Worm (Caenorhabditis elegans) whole organism, L3 larva: Measurements from ENCODE around the gene T22E5.1.

ENCODE experiments used
- R02D3.7 ChIP-seq: fragments of 150-350 bp; optimal IDR thresholded peaks from 2 replicates; lab custom pipeline; 2014; ENCODE audit warnings: missing biosample characterization, missing genetic modification characterization
- ZK546.5 ChIP-seq: sonication (generic microtip); optimal IDR thresholded peaks from 2 replicates; lab custom pipeline; 2017; ENCODE audit warnings: missing biosample characterization, missing genetic modification characterization
- aly-2 ChIP-seq: fragments of 150-350 bp; optimal IDR thresholded peaks from 2 replicates; lab custom pipeline; 2014; ENCODE audit warnings: missing biosample characterization, missing genetic modification characterization
- ama-1 ChIP-seq: fragments of 150-350 bp; optimal IDR thresholded peaks from 2 replicates; lab custom pipeline; 2018
- ceh-82 ChIP-seq: fragments of 150-350 bp; optimal IDR thresholded peaks from 2 replicates; lab custom pipeline; 2014; ENCODE audit warnings: missing biosample characterization, missing genetic modification characterization
- ceh-9 ChIP-seq: sonication (generic microtip); optimal IDR thresholded peaks from 2 replicates; lab custom pipeline; 2018; ENCODE audit warnings: missing biosample characterization, missing genetic modification characterization
- daf-12 ChIP-seq: fragments of 150-350 bp; optimal IDR thresholded peaks from 2 replicates; lab custom pipeline; 2014; ENCODE audit warnings: missing biosample characterization, missing genetic modification reagents, missing genetic modification characterization
- egl-5 ChIP-seq: fragments of 150-350 bp; optimal IDR thresholded peaks from 2 replicates; lab custom pipeline; 2017; ENCODE audit warnings: missing biosample characterization, missing genetic modification reagents, missing genetic modification characterization, inconsistent platforms
- elt-1 ChIP-seq: fragments of 150-350 bp; optimal IDR thresholded peaks from 2 replicates; lab custom pipeline; 2014; ENCODE audit warnings: missing biosample characterization, missing genetic modification characterization
- elt-2 ChIP-seq: sonication (generic microtip); optimal IDR thresholded peaks from 2 replicates; lab custom pipeline; 2016; ENCODE audit warnings: missing genetic modification reagents, mild to moderate bottlenecking, missing genetic modification characterization, missing compliant biosample characterization
- elt-3 ChIP-seq, 3 experiments: fragments of 150-350 bp in 1 of 3; sonication (generic microtip) in 2 of 3; optimal IDR thresholded peaks; 2 replicates in 2 of 3; 4 replicates in 1 of 3; lab custom pipeline; 2014 to 2017; ENCODE audit warnings: missing biosample characterization in 3 of 3, missing genetic modification characterization in 3 of 3
- eor-1 ChIP-seq, 2 experiments: fragments of 150-350 bp; optimal IDR thresholded peaks; 2 replicates each; lab custom pipeline; 2014 to 2018; ENCODE audit warnings: missing biosample characterization in 2 of 2, missing genetic modification characterization in 2 of 2
- fkh-10 ChIP-seq: sonication (generic microtip); optimal IDR thresholded peaks from 2 replicates; lab custom pipeline; 2017; ENCODE audit warnings: missing biosample characterization, missing genetic modification reagents, missing genetic modification characterization
- fkh-2 ChIP-seq: fragments of 150-350 bp; optimal IDR thresholded peaks from 2 replicates; lab custom pipeline; 2014; ENCODE audit warnings: missing biosample characterization, missing genetic modification reagents, missing genetic modification characterization
- fos-1 ChIP-seq: fragments of 150-350 bp; optimal IDR thresholded peaks from 2 replicates; lab custom pipeline; 2014; ENCODE audit warnings: missing biosample characterization, missing genetic modification characterization
- jun-1 ChIP-seq: fragments of 150-350 bp; optimal IDR thresholded peaks from 2 replicates; lab custom pipeline; 2014; ENCODE audit warnings: missing biosample characterization, missing genetic modification reagents, missing genetic modification characterization
- lin-39 ChIP-seq: fragments of 150-350 bp; optimal IDR thresholded peaks from 2 replicates; lab custom pipeline; 2018; ENCODE audit warnings: missing biosample characterization, missing genetic modification reagents, missing genetic modification characterization
- nfya-1 ChIP-seq: sonication (generic microtip); optimal IDR thresholded peaks from 2 replicates; lab custom pipeline; 2017; ENCODE audit warnings: missing genetic modification characterization, mild to moderate bottlenecking, missing compliant biosample characterization, antibody characterized with exemption, moderate library complexity; ENCODE audit not compliant: insufficient read depth
- nhr-11 ChIP-seq: fragments of 150-350 bp; optimal IDR thresholded peaks from 2 replicates; lab custom pipeline; 2014; ENCODE audit warnings: missing biosample characterization, missing genetic modification characterization
- nhr-12 ChIP-seq: fragments of 150-350 bp; optimal IDR thresholded peaks from 2 replicates; lab custom pipeline; 2014; ENCODE audit warnings: missing biosample characterization, missing genetic modification characterization
- nhr-237 ChIP-seq: fragments of 150-350 bp; optimal IDR thresholded peaks from 2 replicates; lab custom pipeline; 2014; ENCODE audit warnings: missing biosample characterization, missing genetic modification characterization
- nhr-43 ChIP-seq: sonication (generic microtip); optimal IDR thresholded peaks from 2 replicates; lab custom pipeline; 2016; ENCODE audit warnings: mild to moderate bottlenecking, missing genetic modification characterization, missing compliant biosample characterization; ENCODE audit not compliant: poor library complexity, severe bottlenecking
- nhr-67 ChIP-seq: fragments of 150-350 bp; optimal IDR thresholded peaks from 2 replicates; lab custom pipeline; 2014; ENCODE audit warnings: missing biosample characterization, missing genetic modification characterization
- nhr-76 ChIP-seq: fragments of 150-350 bp; sonication (generic microtip); optimal IDR thresholded peaks from 5 replicates; lab custom pipeline; 2014; ENCODE audit warnings: missing biosample characterization, missing genetic modification characterization
- nhr-77 ChIP-seq: fragments of 150-350 bp; optimal IDR thresholded peaks from 2 replicates; lab custom pipeline; 2014; ENCODE audit warnings: missing biosample characterization, missing genetic modification characterization
- pha-4 ChIP-seq: fragments of 150-350 bp; optimal IDR thresholded peaks from 2 replicates; lab custom pipeline; 2014; ENCODE audit warnings: missing biosample characterization, missing genetic modification reagents, missing genetic modification characterization
- pqm-1 ChIP-seq: fragments of 150-350 bp; optimal IDR thresholded peaks from 2 replicates; lab custom pipeline; 2017; ENCODE audit warnings: missing biosample characterization, missing genetic modification characterization, inconsistent platforms
- sea-2 ChIP-seq: fragments of 150-350 bp; sonication (generic microtip); optimal IDR thresholded peaks from 4 replicates; lab custom pipeline; 2014; ENCODE audit warnings: missing biosample characterization, missing genetic modification reagents, missing genetic modification characterization
- skn-1 ChIP-seq: fragments of 150-350 bp; optimal IDR thresholded peaks from 2 replicates; lab custom pipeline; 2014; ENCODE audit warnings: missing biosample characterization, missing genetic modification characterization
- snpc-4 ChIP-seq: fragments of 150-350 bp; optimal IDR thresholded peaks from 2 replicates; lab custom pipeline; 2014; ENCODE audit warnings: missing biosample characterization, missing genetic modification characterization
- tbx-2 ChIP-seq: sonication (generic microtip); optimal IDR thresholded peaks from 2 replicates; lab custom pipeline; 2016; ENCODE audit warnings: mild to moderate bottlenecking, missing genetic modification characterization, missing compliant biosample characterization
- unc-62 ChIP-seq: fragments of 150-350 bp; sonication (generic microtip); optimal IDR thresholded peaks from 4 replicates; lab custom pipeline; 2014; ENCODE audit warnings: missing biosample characterization, missing genetic modification reagents, missing genetic modification characterization
- ztf-11 ChIP-seq: fragments of 150-350 bp; optimal IDR thresholded peaks from 2 replicates; lab custom pipeline; 2014; ENCODE audit warnings: missing biosample characterization, missing genetic modification characterization
- ztf-4 ChIP-seq: fragments of 150-350 bp; optimal IDR thresholded peaks from 2 replicates; lab custom pipeline; 2014; ENCODE audit warnings: missing biosample characterization, missing genetic modification characterization

The T22E5.1 gene

ce11 chrX:6405905-6406304, 6.8 kb upstream of the T22E5.1 start:
- TF ChIP-seq pha-4 (no peak), eor-1 (tag; optimal IDR thresholded peaks at IDR 0.05; lab: Kevin White, UChicago) (no peak), egl-5 (tag; lab: Kevin White, UChicago) (no peak), nhr-43 (tag; lab: Kevin White, UChicago) (no peak), sea-2 (GFP tag; lab: Kevin White, UChicago) (no peak), elt-1 (tag; lab: Kevin White, UChicago) (no peak), elt-2 (tag; lab: Kevin White, UChicago) (no peak), R02D3.7 (tag; lab: Kevin White, UChicago) (no peak), fos-1 (no peak), nfya-1 (tag; lab: Kevin White, UChicago) (no peak), tbx-2 (tag; lab: Kevin White, UChicago) (no peak), ztf-4 (no peak), daf-12 (tag; lab: Kevin White, UChicago) (no peak), fkh-10 (GFP tag; lab: Kevin White, UChicago) (no peak), aly-2 (tag; lab: Kevin White, UChicago) (no peak), nhr-11 (no peak)

ce11 chrX:6407805-6408204, 4.9 kb upstream of the T22E5.1 start:
- TF ChIP-seq nhr-237 (tag; lab: Kevin White, UChicago) (no peak), fkh-2 (no peak), ZK546.5 (tag; lab: Kevin White, UChicago) (no peak), egl-5 (tag; lab: Kevin White, UChicago) (no peak)

DNA sequence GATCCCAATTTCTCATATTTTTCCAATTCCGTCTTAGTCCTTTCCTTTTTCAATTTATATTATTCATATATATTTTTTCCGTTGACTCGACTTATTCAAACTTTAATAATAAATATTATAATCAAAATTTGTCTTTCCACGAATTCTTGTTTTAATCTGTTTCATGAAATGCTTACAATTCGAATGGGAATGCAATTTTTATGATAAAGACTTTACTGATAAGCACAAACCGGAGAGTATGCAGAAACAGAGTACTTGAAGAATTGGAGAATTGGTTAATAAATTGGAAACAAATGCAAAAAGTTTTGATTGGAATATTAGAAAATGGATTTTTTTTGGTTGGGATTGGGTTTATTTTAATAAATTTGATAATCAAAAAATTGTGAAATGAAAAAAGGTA, 4.4 kb upstream of the T22E5.1 start:
- TF ChIP-seq elt-2 (tag; lab: Kevin White, UChicago) (peak; percentile 74), ztf-11 (no peak), nhr-43 (tag; lab: Kevin White, UChicago) (no peak), ama-1 (lab: Kevin White, UChicago) (no peak), lin-39 (tag; lab: Kevin White, UChicago) (no peak), pha-4 (peak; percentile 17), daf-12 (tag; lab: Kevin White, UChicago) (no peak), pqm-1 (tag; lab: Kevin White, UChicago) (peak; percentile 33), jun-1 (tag; lab: Kevin White, UChicago) (no peak), nhr-77 (no peak), nhr-12 (tag; lab: Kevin White, UChicago) (no peak), ceh-82 (tag; lab: Kevin White, UChicago) (no peak), snpc-4 (tag; lab: Kevin White, UChicago) (no peak), skn-1 (tag; lab: Kevin White, UChicago) (no peak), elt-3 (tag; optimal IDR thresholded peaks at IDR 0.05; lab: Kevin White, UChicago) (no peak)
- TF ChIP-seq, all 47 proteins: peak for 3

- TF ChIP-seq ztf-4: no peak
Measured at ce11 chrX:6408713-6409112, 4.0 kb upstream of the T22E5.1 start.

ce11 chrX:6410177-6410765, 2.4 kb upstream of the T22E5.1 start, which contains the start of gene mup-2:
Gene mup-2, minus strand, starts transcription at chrX:6410227.
- TF ChIP-seq nhr-67 (tag; lab: Kevin White, UChicago): no peak
- no peak for TF ChIP-seq pqm-1 (tag; lab: Kevin White, UChicago)
- no peak for TF ChIP-seq nhr-77
- TF ChIP-seq fkh-2: no peak
- no peak for TF ChIP-seq unc-62 (GFP tag; lab: Kevin White, UChicago)
- TF ChIP-seq nhr-43 (tag; lab: Kevin White, UChicago): no peak
- TF ChIP-seq fkh-10 (GFP tag; lab: Kevin White, UChicago): no peak
- no peak for TF ChIP-seq sea-2 (GFP tag; lab: Kevin White, UChicago)
- peak; percentile 33 for TF ChIP-seq lin-39 (tag; lab: Kevin White, UChicago)
- no peak for TF ChIP-seq ceh-9
- no peak for TF ChIP-seq fos-1
- TF ChIP-seq ZK546.5 (tag; lab: Kevin White, UChicago): no peak
- TF ChIP-seq nfya-1 (tag; lab: Kevin White, UChicago): peak; percentile 15
- no peak for TF ChIP-seq nhr-76 (tag; lab: Kevin White, UChicago)
